Fruit fly (Drosophila melanogaster) whole organism, embryonic: Measurements from ENCODE around the gene mTerf3.

Experiments used
- Asciz ChIP-seq: fragments of 200-800 bp; sonication (Bioruptor generic); optimal IDR thresholded peaks from 2 replicates; lab custom pipeline; 2017; ENCODE audit warnings: missing biosample characterization, mild to moderate bottlenecking, missing genetic modification characterization, missing genetic modification reagents
- Bteb2 ChIP-seq: fragments of 200-800 bp; sonication (Bioruptor generic); optimal IDR thresholded peaks from 2 replicates; lab custom pipeline; 2016; ENCODE audit warnings: missing biosample characterization, missing genetic modification characterization
- CG10209 ChIP-seq: fragments of 200-800 bp; sonication (Bioruptor generic); optimal IDR thresholded peaks from 3 replicates; lab custom pipeline; 2017; ENCODE audit warnings: missing biosample characterization, mild to moderate bottlenecking, missing genetic modification characterization, missing genetic modification reagents
- CG10267 ChIP-seq: fragments of 200-800 bp; sonication (Bioruptor generic); optimal IDR thresholded peaks from 2 replicates; lab custom pipeline; 2018; ENCODE audit warnings: missing biosample characterization, mild to moderate bottlenecking, missing genetic modification characterization, moderate library complexity
- CG10654 ChIP-seq: fragments of 200-800 bp; sonication (Bioruptor generic); optimal IDR thresholded peaks from 2 replicates; lab custom pipeline; 2016; ENCODE audit warnings: missing biosample characterization, missing genetic modification characterization
- CG12236 ChIP-seq: fragments of 200-800 bp; sonication (Bioruptor generic); optimal IDR thresholded peaks from 2 replicates; lab custom pipeline; 2016; ENCODE audit warnings: missing biosample characterization, missing genetic modification characterization
- CG13775 ChIP-seq: fragments of 200-800 bp; sonication (Bioruptor generic); optimal IDR thresholded peaks from 3 replicates; lab custom pipeline; 2017; ENCODE audit warnings: missing biosample characterization, mild to moderate bottlenecking, missing genetic modification characterization
- CG14667 ChIP-seq: fragments of 200-800 bp; sonication (Bioruptor generic); IDR thresholded peaks from 2 replicates; pipeline ENCODE4 v1.3.6; 2022; ENCODE audit warnings: missing biosample characterization, missing genetic modification characterization
- CG18011 ChIP-seq: fragments of 200-800 bp; sonication (Bioruptor generic); optimal IDR thresholded peaks from 2 replicates; lab custom pipeline; 2017; ENCODE audit warnings: missing biosample characterization, missing genetic modification characterization, mild to moderate bottlenecking, moderate library complexity, missing genotype
- CG18764 ChIP-seq: fragments of 200-800 bp; sonication (Bioruptor generic); optimal IDR thresholded peaks from 3 replicates; lab custom pipeline; 2016; ENCODE audit warnings: missing biosample characterization, missing genetic modification characterization
- CG2120 ChIP-seq: fragments of 200-800 bp; sonication (Bioruptor generic); optimal IDR thresholded peaks from 3 replicates; lab custom pipeline; 2016; ENCODE audit warnings: missing biosample characterization, missing genetic modification characterization
- CG2875 ChIP-seq: fragments of 200-800 bp; sonication (Bioruptor generic); optimal IDR thresholded peaks from 2 replicates; lab custom pipeline; 2017; ENCODE audit warnings: missing biosample characterization, mild to moderate bottlenecking, missing genetic modification characterization, missing genetic modification reagents
- CG2889 ChIP-seq: fragments of 200-800 bp; sonication (Bioruptor generic); IDR thresholded peaks from 3 replicates; pipeline ENCODE4 v1.3.6; 2022; ENCODE audit warnings: missing biosample characterization, missing genetic modification characterization
- CG31441 ChIP-seq: fragments of 200-800 bp; sonication (Bioruptor generic); IDR thresholded peaks from 2 replicates; pipeline ENCODE4 v1.3.6; 2022; ENCODE audit warnings: missing biosample characterization, missing genetic modification characterization
- CG34422 ChIP-seq: fragments of 200-800 bp; sonication (Bioruptor generic); IDR thresholded peaks from 3 replicates; pipeline ENCODE4 v1.3.6; 2022; ENCODE audit warnings: missing biosample characterization, missing genetic modification characterization
- CG4707 ChIP-seq: fragments of 200-800 bp; sonication (Bioruptor generic); optimal IDR thresholded peaks from 2 replicates; lab custom pipeline; 2018; ENCODE audit warnings: missing biosample characterization, mild to moderate bottlenecking, missing genetic modification characterization, moderate library complexity
- CG5180 ChIP-seq: fragments of 200-800 bp; sonication (Bioruptor generic); optimal IDR thresholded peaks from 3 replicates; lab custom pipeline; 2017; ENCODE audit warnings: missing biosample characterization, missing genetic modification characterization, mild to moderate bottlenecking, moderate library complexity, missing genetic modification reagents
- CG7928 ChIP-seq: fragments of 200-800 bp; sonication (Bioruptor generic); optimal IDR thresholded peaks from 2 replicates; lab custom pipeline; 2017; ENCODE audit warnings: missing biosample characterization, mild to moderate bottlenecking, missing genetic modification characterization
- CG9215 ChIP-seq: fragments of 200-800 bp; sonication (Bioruptor generic); IDR thresholded peaks from 2 replicates; pipeline ENCODE4 v1.3.6; 2022; ENCODE audit warnings: missing biosample characterization, missing genetic modification characterization
- CG9932 ChIP-seq: fragments of 200-800 bp; sonication (Bioruptor generic); IDR thresholded peaks from 2 replicates; pipeline ENCODE4 v1.3.6; 2022; ENCODE audit warnings: missing biosample characterization, missing genetic modification characterization
- D ChIP-seq, 2 experiments: fragments of 200-800 bp in 1 of 2; fragments of >200 bp in 1 of 2; sonication (Bioruptor generic) in 1 of 2; optimal IDR thresholded peaks; 2 replicates in 1 of 2; 3 replicates in 1 of 2; lab custom pipeline; 2017; ENCODE audit warnings: mild to moderate bottlenecking in 1 of 2, missing biosample characterization in 1 of 2, missing genetic modification characterization in 1 of 2, missing genetic modification reagents in 1 of 2
- Hand ChIP-seq: fragments of 200-800 bp; sonication (Bioruptor generic); optimal IDR thresholded peaks from 2 replicates; lab custom pipeline; 2017; ENCODE audit warnings: mild to moderate bottlenecking, missing biosample characterization, missing genetic modification reagents, missing genetic modification characterization
- Hr39 ChIP-seq: fragments of >200 bp; optimal IDR thresholded peaks from 2 replicates; lab custom pipeline; 2017
- Jarid2 ChIP-seq: fragments of 200-800 bp; sonication (Bioruptor generic); optimal IDR thresholded peaks from 3 replicates; lab custom pipeline; 2017; ENCODE audit warnings: mild to moderate bottlenecking, missing biosample characterization, missing genetic modification reagents, missing genetic modification characterization
- Kr ChIP-seq: fragments of 200-800 bp; sonication (Bioruptor generic); optimal IDR thresholded peaks from 2 replicates; lab custom pipeline; 2017; ENCODE audit warnings: missing biosample characterization, mild to moderate bottlenecking, missing genetic modification characterization
- Meics ChIP-seq: fragments of 200-800 bp; sonication (Bioruptor generic); optimal IDR thresholded peaks from 2 replicates; lab custom pipeline; 2017; ENCODE audit warnings: missing biosample characterization, mild to moderate bottlenecking, missing genetic modification characterization
- NC2β ChIP-seq: fragments of 200-800 bp; sonication (Bioruptor generic); optimal IDR thresholded peaks from 2 replicates; lab custom pipeline; 2016; ENCODE audit warnings: missing biosample characterization, missing genetic modification characterization
- Sry-δ ChIP-seq: fragments of 200-800 bp; sonication (Bioruptor generic); optimal IDR thresholded peaks from 2 replicates; lab custom pipeline; 2016; ENCODE audit warnings: missing biosample characterization, missing genetic modification characterization
- Xbp1 ChIP-seq: fragments of 200-800 bp; sonication (Bioruptor generic); optimal IDR thresholded peaks from 3 replicates; lab custom pipeline; 2016; ENCODE audit warnings: missing biosample characterization, mild to moderate bottlenecking, missing genetic modification characterization
- Xrp1 ChIP-seq: fragments of 200-800 bp; sonication (Bioruptor generic); IDR thresholded peaks from 2 replicates; pipeline ENCODE4 v1.3.6; 2022; ENCODE audit warnings: missing biosample characterization, missing genetic modification characterization
- ase ChIP-seq: fragments of 200-800 bp; sonication (Bioruptor generic); IDR thresholded peaks from 3 replicates; pipeline ENCODE4 v1.3.6; 2022; ENCODE audit warnings: missing biosample characterization, missing genetic modification characterization
- cad ChIP-seq: fragments of >200 bp; optimal IDR thresholded peaks from 2 replicates; lab custom pipeline; 2017; ENCODE audit warnings: missing biosample characterization, missing genetic modification characterization
- cas ChIP-seq: fragments of 200-800 bp; sonication (Bioruptor generic); IDR thresholded peaks from 2 replicates; pipeline ENCODE4 v1.3.6; 2022; ENCODE audit warnings: missing biosample characterization, missing genetic modification characterization
- croc ChIP-seq: fragments of 200-800 bp; sonication (Bioruptor generic); conservative IDR thresholded peaks from 3 replicates; pipeline ENCODE4 v1.3.6; 2022; ENCODE audit warnings: missing biosample characterization, missing genetic modification characterization
- dysf ChIP-seq: fragments of 200-800 bp; sonication (Bioruptor generic); IDR thresholded peaks from 3 replicates; pipeline ENCODE4 v1.3.6; 2022; ENCODE audit warnings: missing biosample characterization, missing genetic modification characterization
- eyg ChIP-seq: fragments of 200-800 bp; sonication (Bioruptor generic); optimal IDR thresholded peaks from 3 replicates; lab custom pipeline; 2016; ENCODE audit warnings: missing biosample characterization, missing genetic modification characterization
- ftz-f1 ChIP-seq: fragments of 200-800 bp; sonication (Bioruptor generic); optimal IDR thresholded peaks from 2 replicates; lab custom pipeline; 2016; ENCODE audit warnings: missing biosample characterization, missing genetic modification characterization
- gem ChIP-seq: fragments of 200-800 bp; sonication (Bioruptor generic); optimal IDR thresholded peaks from 2 replicates; lab custom pipeline; 2019; ENCODE audit warnings: missing biosample characterization, mild to moderate bottlenecking, missing genetic modification characterization, moderate library complexity
- hth ChIP-seq: fragments of >200 bp; optimal IDR thresholded peaks from 2 replicates; lab custom pipeline; 2017; ENCODE audit warnings: inconsistent platforms
- kay ChIP-seq: fragments of 200-800 bp; sonication (Bioruptor generic); optimal IDR thresholded peaks from 2 replicates; lab custom pipeline; 2016; ENCODE audit warnings: missing biosample characterization, missing genetic modification characterization
- nau ChIP-seq: fragments of 200-800 bp; sonication (Bioruptor generic); optimal IDR thresholded peaks from 3 replicates; lab custom pipeline; 2017; ENCODE audit warnings: missing biosample characterization, mild to moderate bottlenecking, missing genetic modification characterization, missing genetic modification reagents
- onecut ChIP-seq: fragments of 200-800 bp; sonication (Bioruptor generic); IDR thresholded peaks from 2 replicates; pipeline ENCODE4 v1.3.6; 2022; ENCODE audit warnings: missing biosample characterization, missing genetic modification characterization
- pan ChIP-seq, 4 experiments: fragments of >200 bp in 3 of 4; fragments of 200-800 bp in 1 of 4; sonication (Bioruptor generic) in 1 of 4; optimal IDR thresholded peaks in 3 of 4; IDR thresholded peaks in 1 of 4; 2 replicates each; pipeline versions ENCODE4 v1.3.6 to Lab custom; 2017 to 2022; ENCODE audit warnings: missing biosample characterization in 2 of 4, missing genetic modification characterization in 2 of 4, mixed read lengths in 1 of 4
- pb ChIP-seq: fragments of 200-800 bp; sonication (Bioruptor generic); optimal IDR thresholded peaks from 3 replicates; lab custom pipeline; 2016; ENCODE audit warnings: missing biosample characterization, missing genetic modification characterization
- pita ChIP-seq: fragments of 200-800 bp; sonication (Bioruptor generic); optimal IDR thresholded peaks from 2 replicates; lab custom pipeline; 2017; ENCODE audit warnings: missing biosample characterization, mild to moderate bottlenecking, missing genetic modification characterization
- rib ChIP-seq: fragments of 200-800 bp; sonication (Bioruptor generic); IDR thresholded peaks from 2 replicates; pipeline ENCODE4 v1.3.6; 2022; ENCODE audit warnings: missing biosample characterization, missing genetic modification characterization
- slbo ChIP-seq: fragments of 200-800 bp; sonication (Bioruptor generic); IDR thresholded peaks from 2 replicates; pipeline ENCODE4 v1.3.6; 2022; ENCODE audit warnings: missing biosample characterization, missing genetic modification characterization
- tap ChIP-seq: fragments of 200-800 bp; optimal IDR thresholded peaks from 3 replicates; lab custom pipeline; 2019; ENCODE audit warnings: missing biosample characterization, mild to moderate bottlenecking, missing genetic modification characterization, moderate library complexity

The mTerf3 gene

DNA sequence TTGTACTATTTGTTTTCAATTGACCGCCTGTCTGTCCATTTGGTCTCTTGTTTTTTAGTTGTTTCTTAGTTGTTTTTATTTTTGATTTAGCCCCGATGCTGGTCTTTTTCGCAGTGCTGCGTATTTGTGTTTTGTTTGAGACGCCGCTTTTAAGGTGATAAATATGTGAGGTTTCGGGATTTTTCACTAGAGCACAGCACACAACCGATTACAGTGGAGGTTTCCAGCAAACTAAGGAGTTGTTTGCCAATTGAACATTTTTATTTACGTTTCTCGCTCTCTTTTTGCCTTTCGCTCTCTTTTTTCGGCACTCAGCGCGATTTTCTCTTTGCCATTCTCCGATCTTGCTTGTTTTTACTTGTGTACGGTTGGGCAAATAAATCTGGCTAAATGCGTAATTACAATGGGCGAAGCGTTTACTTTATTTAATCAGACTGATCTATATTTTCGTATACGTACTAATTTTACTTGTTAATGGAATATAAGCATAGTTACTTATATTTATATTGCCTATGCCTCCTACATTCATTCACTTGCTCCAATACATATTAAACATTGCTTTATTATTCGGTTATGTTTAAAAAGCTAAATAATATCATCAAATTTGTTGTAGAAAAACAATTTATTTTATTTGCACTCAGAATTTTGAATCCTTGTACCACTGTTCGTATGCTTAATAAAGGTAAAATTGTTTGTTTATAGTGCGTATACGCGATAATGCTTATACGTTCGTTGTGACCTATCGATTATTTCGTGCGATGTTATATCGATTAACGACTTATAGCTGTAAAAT is 19.8 kb upstream of the mTerf3 start, which contains the start of gene Rcd2 (continued):
- peak; percentile 42; the same call in 1 of the 3 replicates for TF ChIP-seq CG2889 (GFP tag; lab: Robert Waterston, UW)
- no peak for TF ChIP-seq CG14667 (GFP tag; lab: Robert Waterston, UW)
- peak; percentile 61 for TF ChIP-seq CG10654 (GFP tag; lab: Kevin White, UChicago)
- TF ChIP-seq CG31441, result peak; percentile 90
- TF ChIP-seq NC2β (GFP tag; lab: Kevin White, UChicago), result peak; percentile 14
- peak; percentile 55; the same call in 1 of the 3 replicates for TF ChIP-seq ase (GFP tag; lab: Robert Waterston, UW)
- TF ChIP-seq CG34422 (GFP tag; lab: Robert Waterston, UW), result 0 out of 3 replicates have a peak, but pooled peaks have one; percentile 63
- TF ChIP-seq nau, result peak; percentile 81
- peak; percentile 93 for TF ChIP-seq gem (tag; lab: Kevin White, UChicago)
- no peak for TF ChIP-seq croc (GFP tag; lab: Robert Waterston, UW)
- TF ChIP-seq CG10267 (tag; lab: Kevin White, UChicago), result peak; percentile 78
- no peak for TF ChIP-seq D (optimal IDR thresholded peaks at IDR 0.05; lab: Kevin White, UChicago)
- TF ChIP-seq D (GFP tag; optimal IDR thresholded peaks at IDR 0.05; lab: Kevin White, UChicago), result peak; percentile 15
- TF ChIP-seq Xrp1 (GFP tag; lab: Robert Waterston, UW), result peak; percentile 77
- peak; percentile 50 for TF ChIP-seq CG18011 (GFP tag; lab: Kevin White, UChicago)
- peak; percentile 91 for TF ChIP-seq CG2120 (GFP tag; lab: Kevin White, UChicago)
- TF ChIP-seq hth, result no peak
- TF ChIP-seq Asciz, result peak; percentile 91
- TF ChIP-seq eyg (GFP tag; lab: Kevin White, UChicago), result peak; percentile 61
- peak; percentile 58 for TF ChIP-seq CG4707 (GFP tag; lab: Kevin White, UChicago)
- peak; percentile 82 for TF ChIP-seq tap (tag; lab: Kevin White, UChicago)
- peak; percentile 93 for TF ChIP-seq Meics (GFP tag; lab: Kevin White, UChicago)
- TF ChIP-seq cad (GFP tag; lab: Kevin White, UChicago), result no peak
- peak; percentile 86 for TF ChIP-seq CG9932 (GFP tag; lab: Robert Waterston, UW)
- no peak for TF ChIP-seq pita (GFP tag; lab: Kevin White, UChicago)
- TF ChIP-seq CG5180 (GFP tag; lab: Kevin White, UChicago), result peak; percentile 71
- TF ChIP-seq CG12236, result no peak
- TF ChIP-seq slbo (GFP tag; lab: Robert Waterston, UW), result peak; percentile 76
- peak; percentile 68 for TF ChIP-seq cas
- TF ChIP-seq pb (GFP tag; lab: Kevin White, UChicago), result peak; percentile 5
- TF ChIP-seq Bteb2 (GFP tag; lab: Kevin White, UChicago), result peak; percentile 66
- peak; percentile 52 for TF ChIP-seq CG18764
- peak; percentile 69 for TF ChIP-seq CG13775 (GFP tag; lab: Kevin White, UChicago)
- no peak for TF ChIP-seq ftz-f1
- TF ChIP-seq Kr (GFP tag; lab: Kevin White, UChicago), result no peak
- no peak; the same call in none of the 2 replicates for TF ChIP-seq rib (GFP tag; lab: Robert Waterston, UW)
- TF ChIP-seq CG2875 (GFP tag; lab: Kevin White, UChicago), result peak; percentile 46
- peak; percentile 43; the same call in 1 of the 2 replicates for TF ChIP-seq onecut
- TF ChIP-seq Jarid2, result peak; percentile 92
- peak; percentile 75; the same call in 1 of the 2 replicates for TF ChIP-seq CG9215
- TF ChIP-seq Hr39 (lab: Kevin White, UChicago), result no peak
- peak; percentile 44 for TF ChIP-seq kay (GFP tag; lab: Kevin White, UChicago)
- TF ChIP-seq CG7928, result peak; percentile 53
- TF ChIP-seq pan (optimal IDR thresholded peaks at IDR 0.05; lab: Kevin White, UChicago), result no peak
- peak in 1 of 2 experiments; percentile 87 for TF ChIP-seq pan (GFP tag; optimal IDR thresholded peaks at IDR 0.05 in 1 of 2, IDR thresholded peaks at IDR 0.05 in 1 of 2)
- TF ChIP-seq Hand (GFP tag; lab: Kevin White, UChicago), result peak; percentile 84
- peak; percentile 87 for TF ChIP-seq dysf
- TF ChIP-seq CG10209 (GFP tag; lab: Kevin White, UChicago), result peak; percentile 79
- peak; percentile 43 for TF ChIP-seq Sry-δ (GFP tag; lab: Kevin White, UChicago)
- peak; percentile 51 for TF ChIP-seq Xbp1 (GFP tag; lab: Kevin White, UChicago)
